Worm (Caenorhabditis elegans) whole organism, L2 larva: Measurements from ENCODE around the gene C28C12.1.

Experiments used
- aly-2 ChIP-seq: fragments of 150-350 bp; optimal IDR thresholded peaks from 2 replicates; lab custom pipeline; 2014; ENCODE audit warnings: missing biosample characterization, missing genetic modification characterization
- ama-1 ChIP-seq: fragments of 150-350 bp; optimal IDR thresholded peaks from 2 replicates; lab custom pipeline; 2018; ENCODE audit warnings: inconsistent platforms
- elt-3 ChIP-seq: sonication (generic microtip); optimal IDR thresholded peaks from 2 replicates; lab custom pipeline; 2017; ENCODE audit warnings: missing biosample characterization, missing genetic modification characterization
- mdl-1 ChIP-seq, 2 experiments: fragments of 150-350 bp in 1 of 2; sonication (generic microtip) in 1 of 2; optimal IDR thresholded peaks; 2 replicates each; lab custom pipeline; 2017; ENCODE audit warnings: missing biosample characterization in 2 of 2, missing genetic modification characterization in 2 of 2
- nhr-25 ChIP-seq: fragments of 150-350 bp; sonication (generic microtip); optimal IDR thresholded peaks from 3 replicates; lab custom pipeline; 2014; ENCODE audit warnings: missing biosample characterization, missing genetic modification characterization
- unc-39 ChIP-seq: fragments of 150-350 bp; optimal IDR thresholded peaks from 2 replicates; lab custom pipeline; 2014; ENCODE audit warnings: missing biosample characterization, missing genetic modification characterization
- unc-62 ChIP-seq: fragments of 150-350 bp; optimal IDR thresholded peaks from 2 replicates; lab custom pipeline; 2014; ENCODE audit warnings: missing biosample characterization, missing genetic modification reagents, missing genetic modification characterization

ce11 chrIV:8506034-8506433 lies 4.6 kb downstream of the C28C12.1 start:
- TF ChIP-seq aly-2 (no peak), ama-1 (no peak), mdl-1 (tag; optimal IDR thresholded peaks at IDR 0.05; lab: Kevin White, UChicago) (no peak), unc-62 (GFP tag; lab: Kevin White, UChicago) (no peak), elt-3 (no peak), unc-39 (tag; lab: Kevin White, UChicago) (no peak), nhr-25 (tag; lab: Kevin White, UChicago) (no peak)
